Fruit fly (Drosophila melanogaster) whole organism, embryonic: ENCODE data around the gene CG43996.

Experiments
- CG8924 ChIP-seq: fragments of 200-800 bp; optimal IDR thresholded peaks from 3 replicates; lab custom pipeline; 2019; ENCODE audit warnings: missing biosample characterization, mild to moderate bottlenecking, missing genetic modification characterization, moderate library complexity
- HLH4C ChIP-seq: fragments of 200-800 bp; sonication (Bioruptor generic); IDR thresholded peaks from 3 replicates; pipeline ENCODE4 v1.3.6; 2022; ENCODE audit warnings: missing biosample characterization, missing genetic modification characterization; ENCODE audit not compliant: partially characterized antibody
- Ssrp ChIP-seq: fragments of 200-800 bp; sonication (Bioruptor generic); optimal IDR thresholded peaks from 2 replicates; lab custom pipeline; 2018; ENCODE audit warnings: missing biosample characterization, mild to moderate bottlenecking, missing genetic modification characterization, moderate library complexity
- mam ChIP-seq: fragments of 200-800 bp; sonication (Bioruptor generic); optimal IDR thresholded peaks from 3 replicates; lab custom pipeline; 2016; ENCODE audit warnings: missing biosample characterization, missing genetic modification characterization
- pan ChIP-seq, 4 experiments: fragments of >200 bp in 3 of 4; fragments of 200-800 bp in 1 of 4; sonication (Bioruptor generic) in 1 of 4; optimal IDR thresholded peaks in 3 of 4; IDR thresholded peaks in 1 of 4; 2 replicates each; pipeline versions ENCODE4 v1.3.6 to Lab custom; 2017 to 2022; ENCODE audit warnings: missing biosample characterization in 2 of 4, missing genetic modification characterization in 2 of 4, mixed read lengths in 1 of 4

dm6 chrX:17022004-17022403 is at the start of gene CG43996:
- no peak for TF ChIP-seq Ssrp (tag; lab: Kevin White, UChicago)
- no peak for TF ChIP-seq pan (optimal IDR thresholded peaks at IDR 0.05; lab: Kevin White, UChicago)
- no peak for TF ChIP-seq pan (GFP tag; optimal IDR thresholded peaks at IDR 0.05 in 1 of 2, IDR thresholded peaks at IDR 0.05 in 1 of 2)
- TF ChIP-seq mam (GFP tag; lab: Kevin White, UChicago) = no peak
- TF ChIP-seq HLH4C (GFP tag; lab: Robert Waterston, UW) = no peak
- TF ChIP-seq CG8924 (tag; lab: Kevin White, UChicago) = no peak
